Worm (Caenorhabditis elegans): Measurements from ENCODE around the gene C13A2.7.

The C13A2.7 gene

ce11 chrV:7266021-7266420, at the start of gene C13A2.7:
TSS of gene C13A2.7 (plus strand) at chrV:7266321.
- TF ChIP-seq nhr-6 (tag; optimal IDR thresholded peaks at IDR 0.05) (no peak), alr-1 (tag; optimal IDR thresholded peaks at IDR 0.05) (no peak), R02D3.7 (tag; optimal IDR thresholded peaks at IDR 0.05) (no peak), lin-11 (tag; optimal IDR thresholded peaks at IDR 0.05) (no peak), nhr-11 (tag; optimal IDR thresholded peaks at IDR 0.05) (no peak), unc-39 (tag; optimal IDR thresholded peaks at IDR 0.05) (no peak)

- TF ChIP-seq gmeb-1 (tag; optimal IDR thresholded peaks at IDR 0.05) (no peak), sma-9 (GFP tag; optimal IDR thresholded peaks at IDR 0.05) (no peak), sma-9 (tag; optimal IDR thresholded peaks at IDR 0.05) (no peak), aly-2 (tag; optimal IDR thresholded peaks at IDR 0.05) (no peak), mbf-1 (tag; optimal IDR thresholded peaks at IDR 0.05) (no peak), nhr-11 (tag; optimal IDR thresholded peaks at IDR 0.05) (no peak), peb-1 (tag; optimal IDR thresholded peaks at IDR 0.05) (no peak), sem-4 (tag; optimal IDR thresholded peaks at IDR 0.05) (no peak), snpc-4 (tag; optimal IDR thresholded peaks at IDR 0.05) (no peak), unc-39 (tag; optimal IDR thresholded peaks at IDR 0.05) (no peak), blmp-1 (tag; optimal IDR thresholded peaks at IDR 0.05; ENCODE audit: insufficient read depth) (no peak), alr-1 (tag; optimal IDR thresholded peaks at IDR 0.05) (no peak), unc-55 (GFP tag; optimal IDR thresholded peaks at IDR 0.05) (no peak), nhr-21 (tag; optimal IDR thresholded peaks at IDR 0.05) (no peak)
Observed at ce11 chrV:7218988-7219387, 47.1 kb upstream of the C13A2.7 start, which contains the start of gene C13F10.5. TSS of gene C13F10.5 (minus strand) at chrV:7219088.

ce11 chrV:7220973-7221519, 45.1 kb upstream of the C13A2.7 start, which contains the start of the genes C13F10.8, C13F10.6 and kxd-1:
TSS of gene C13F10.8 (minus strand) at chrV:7221023.
TSS of gene C13F10.6 (minus strand) at chrV:7221039.
TSS of gene kxd-1 (plus strand) at chrV:7221469.
- TF ChIP-seq fos-1 (tag; optimal IDR thresholded peaks at IDR 0.05) (peak; percentile 5), dmd-4 (tag; optimal IDR thresholded peaks at IDR 0.05) (no peak), alr-1 (tag; optimal IDR thresholded peaks at IDR 0.05) (no peak), lsy-2 (tag; optimal IDR thresholded peaks at IDR 0.05) (peak in 1 of 2 experiments; percentile 19), mbf-1 (tag; optimal IDR thresholded peaks at IDR 0.05) (no peak), crh-2 (tag; optimal IDR thresholded peaks at IDR 0.05) (no peak), ama-1 (optimal IDR thresholded peaks at IDR 0.05) (no peak), ZK546.5 (tag; optimal IDR thresholded peaks at IDR 0.05) (no peak), nhr-23 (tag; optimal IDR thresholded peaks at IDR 0.05) (no peak), nhr-77 (tag; optimal IDR thresholded peaks at IDR 0.05) (no peak), snpc-4 (tag; optimal IDR thresholded peaks at IDR 0.05) (no peak), skn-1 (tag; optimal IDR thresholded peaks at IDR 0.05) (no peak), Y55F3AM.14 (GFP tag; optimal IDR thresholded peaks at IDR 0.05) (no peak), ztf-4 (tag; optimal IDR thresholded peaks at IDR 0.05) (no peak), unc-55 (GFP tag; optimal IDR thresholded peaks at IDR 0.05) (peak; percentile 19)

ce11 chrV:7223152-7223551, 43.0 kb upstream of the C13A2.7 start, which contains the start of gene C13F10.7:
TSS of gene C13F10.7 (minus strand) at chrV:7223252.
- no peak for TF ChIP-seq sem-4 (tag; optimal IDR thresholded peaks at IDR 0.05)
- TF ChIP-seq lin-11 (tag; optimal IDR thresholded peaks at IDR 0.05), result no peak
- TF ChIP-seq nhr-11 (tag; optimal IDR thresholded peaks at IDR 0.05), result no peak
- TF ChIP-seq unc-39 (tag; optimal IDR thresholded peaks at IDR 0.05), result no peak
- no peak for TF ChIP-seq ztf-1 (GFP tag; conservative IDR thresholded peaks at IDR 0.05)
- no peak for TF ChIP-seq peb-1 (tag; optimal IDR thresholded peaks at IDR 0.05)
- TF ChIP-seq nhr-23 (tag; optimal IDR thresholded peaks at IDR 0.05), result no peak
- no peak for TF ChIP-seq elt-3 (tag; optimal IDR thresholded peaks at IDR 0.05)
- TF ChIP-seq skn-1 (tag; optimal IDR thresholded peaks at IDR 0.05), result no peak
- TF ChIP-seq zag-1 (tag; optimal IDR thresholded peaks at IDR 0.05), result no peak
- TF ChIP-seq blmp-1 (tag; optimal IDR thresholded peaks at IDR 0.05; ENCODE audit: insufficient read depth), result no peak
- TF ChIP-seq alr-1 (tag; optimal IDR thresholded peaks at IDR 0.05), result no peak
- TF ChIP-seq nhr-10 (tag; optimal IDR thresholded peaks at IDR 0.05), result no peak
- TF ChIP-seq nhr-77 (tag; optimal IDR thresholded peaks at IDR 0.05), result no peak
- TF ChIP-seq nhr-237 (tag; optimal IDR thresholded peaks at IDR 0.05), result no peak
- no peak for TF ChIP-seq nhr-21 (tag; optimal IDR thresholded peaks at IDR 0.05)
- TF ChIP-seq ama-1 (optimal IDR thresholded peaks at IDR 0.05), result no peak

ce11 chrV:7223941-7224340, 42.2 kb upstream of the C13A2.7 start, which contains the start of gene C13F10.1:
TSS of gene C13F10.1 (plus strand) at chrV:7224078.
- TF ChIP-seq ZK546.5 (tag; optimal IDR thresholded peaks at IDR 0.05) (no peak), nhr-6 (tag; optimal IDR thresholded peaks at IDR 0.05) (no peak), mab-5 (tag; optimal IDR thresholded peaks at IDR 0.05) (peak; percentile 48), nhr-23 (tag; optimal IDR thresholded peaks at IDR 0.05) (no peak), ama-1 (optimal IDR thresholded peaks at IDR 0.05) (no peak), alr-1 (tag; optimal IDR thresholded peaks at IDR 0.05) (no peak), C34F6.9 (tag; optimal IDR thresholded peaks at IDR 0.05) (peak; percentile 45), nhr-129 (tag; optimal IDR thresholded peaks at IDR 0.05) (peak; percentile 2), Y55F3AM.14 (GFP tag; optimal IDR thresholded peaks at IDR 0.05) (no peak), nhr-237 (tag; optimal IDR thresholded peaks at IDR 0.05) (no peak), ceh-16 (tag; optimal IDR thresholded peaks at IDR 0.05) (no peak), nhr-12 (tag; optimal IDR thresholded peaks at IDR 0.05) (no peak), ztf-11 (tag; optimal IDR thresholded peaks at IDR 0.05) (no peak), mbf-1 (tag; optimal IDR thresholded peaks at IDR 0.05) (no peak), elt-3 (tag; optimal IDR thresholded peaks at IDR 0.05) (no peak), mdl-1 (tag; optimal IDR thresholded peaks at IDR 0.05) (no peak), unc-55 (GFP tag; optimal IDR thresholded peaks at IDR 0.05) (peak; percentile 16), nhr-25 (tag; optimal IDR thresholded peaks at IDR 0.05) (no peak), skn-1 (tag; optimal IDR thresholded peaks at IDR 0.05) (no peak), crh-2 (tag; optimal IDR thresholded peaks at IDR 0.05) (no peak), lin-39 (tag; optimal IDR thresholded peaks at IDR 0.05) (no peak)

All from whole organism, L2 larva.